Fruit fly (Drosophila melanogaster) whole organism, embryonic: ENCODE data around the gene Alp13.

Experiments
- CG14710 ChIP-seq: fragments of 200-800 bp; sonication (Bioruptor generic); optimal IDR thresholded peaks from 3 replicates; lab custom pipeline; 2019; ENCODE audit warnings: missing biosample characterization, mild to moderate bottlenecking, missing genetic modification characterization, moderate library complexity
- tup ChIP-seq: fragments of 200-800 bp; sonication (Bioruptor generic); optimal IDR thresholded peaks from 2 replicates; lab custom pipeline; 2016; ENCODE audit warnings: missing biosample characterization, mild to moderate bottlenecking, missing genetic modification characterization, moderate library complexity

DNA sequence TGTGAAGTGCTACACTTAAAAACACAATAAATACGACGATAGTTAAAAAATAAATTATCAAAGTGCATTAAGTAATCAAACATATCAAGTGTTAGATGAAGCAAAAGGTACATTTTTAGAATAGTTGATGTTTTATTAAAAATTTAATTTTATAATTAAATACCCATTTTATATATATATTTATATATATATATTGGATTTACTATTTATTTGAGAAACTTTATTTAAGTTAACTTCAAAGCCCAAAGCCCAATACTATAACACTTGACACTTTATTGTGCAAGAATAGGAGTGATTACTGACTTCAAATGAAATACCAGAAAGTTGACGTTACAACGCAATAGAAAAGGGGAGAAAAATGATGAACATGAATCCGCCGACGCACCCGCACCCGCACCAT, 4.4 kb downstream of the Alp13 start, which contains the start of gene nerfin-2:
- TF ChIP-seq tup (GFP tag; lab: Kevin White, UChicago) (no peak), CG14710 (tag; lab: Kevin White, UChicago) (no peak)
